Fruit fly (Drosophila melanogaster): ENCODE data around the gene CG10748.

CG10748 gene

DNA sequence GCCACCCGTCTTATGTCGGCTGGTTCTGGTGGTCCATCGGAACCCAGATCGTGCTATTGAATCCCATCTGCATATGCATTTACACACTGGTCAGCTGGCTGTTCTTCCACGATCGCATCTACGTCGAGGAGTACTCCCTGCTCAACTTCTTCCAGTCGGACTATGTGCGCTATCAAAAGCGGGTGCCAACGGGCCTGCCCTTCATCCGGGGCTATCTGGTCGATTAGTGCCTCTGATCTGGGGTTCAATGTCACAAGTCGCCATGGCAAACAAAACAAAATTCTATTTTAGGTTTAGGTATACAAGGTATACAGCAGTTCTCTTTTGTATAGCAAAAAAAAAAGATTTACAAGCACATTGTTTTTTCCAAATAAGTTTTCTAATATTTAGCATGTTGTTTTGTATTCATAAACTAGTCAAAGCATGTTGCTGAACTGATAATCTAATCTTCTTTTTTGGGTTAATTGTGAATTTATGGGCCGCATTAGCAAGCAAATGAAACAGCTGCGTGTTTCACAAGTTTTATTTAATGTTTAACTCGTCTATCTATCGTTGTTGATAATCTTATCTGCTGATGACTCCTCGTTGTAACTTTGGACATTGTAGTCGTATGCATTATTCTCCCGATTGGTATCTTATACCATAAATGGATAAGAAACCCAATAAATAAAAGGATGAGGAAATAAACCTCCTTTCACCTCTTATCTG lies 47.2 kb upstream of the CG10748 start (continued):
- TF ChIP-seq Dfd (GFP tag; optimal IDR thresholded peaks at IDR 0.05) (no peak), toy (GFP tag; IDR thresholded peaks at IDR 0.05) (no peak), hth (optimal IDR thresholded peaks at IDR 0.05) (no peak), fd96Cb (tag; optimal IDR thresholded peaks at IDR 0.05) (no peak), ftz-f1 (GFP tag; optimal IDR thresholded peaks at IDR 0.05) (peak; percentile 64), exex (tag; optimal IDR thresholded peaks at IDR 0.05) (peak; percentile 74), az2 (GFP tag; optimal IDR thresholded peaks at IDR 0.05) (no peak), CG15269 (tag; optimal IDR thresholded peaks at IDR 0.05) (no peak), CG34376 (GFP tag; optimal IDR thresholded peaks at IDR 0.05) (peak; percentile 88), her (GFP tag; optimal IDR thresholded peaks at IDR 0.05) (no peak), zfh1 (GFP tag; IDR thresholded peaks at IDR 0.05) (0 out of 3 replicates have a peak, but pooled peaks have one; percentile 10), Sox102F (GFP tag; optimal IDR thresholded peaks at IDR 0.05) (no peak), CG8478 (optimal IDR thresholded peaks at IDR 0.05) (no peak), CG6254 (GFP tag; optimal IDR thresholded peaks at IDR 0.05) (no peak), sqz (GFP tag; optimal IDR thresholded peaks at IDR 0.05) (no peak), stc (GFP tag; IDR thresholded peaks at IDR 0.05) (no peak), aop (GFP tag; IDR thresholded peaks at IDR 0.05) (no peak), eve (GFP tag; optimal IDR thresholded peaks at IDR 0.05) (peak in 1 of 2 experiments; percentile 78), mirr (GFP tag; optimal IDR thresholded peaks at IDR 0.05) (peak; percentile 25), CG31224 (GFP tag; IDR thresholded peaks at IDR 0.05) (no peak), abd-A (tag; optimal IDR thresholded peaks at IDR 0.05) (peak; percentile 40)

- TF ChIP-seq HHEX (GFP tag; optimal IDR thresholded peaks at IDR 0.05) (peak; percentile 80), insv (GFP tag; optimal IDR thresholded peaks at IDR 0.05) (peak in 1 of 2 experiments; percentile 45), lov (optimal IDR thresholded peaks at IDR 0.05) (no peak), lov (GFP tag; IDR thresholded peaks at IDR 0.05) (peak; percentile 91), Aef1 (GFP tag; IDR thresholded peaks at IDR 0.05) (peak; percentile 96), CG12299 (tag; optimal IDR thresholded peaks at IDR 0.05) (peak; percentile 94), bigmax (GFP tag; optimal IDR thresholded peaks at IDR 0.05) (peak; percentile 77), az2 (GFP tag; optimal IDR thresholded peaks at IDR 0.05) (peak; percentile 93), Tbp (GFP tag; optimal IDR thresholded peaks at IDR 0.05) (no peak), CG18011 (GFP tag; optimal IDR thresholded peaks at IDR 0.05) (peak; percentile 45), inv (GFP tag; IDR thresholded peaks at IDR 0.05; ENCODE audit: partially characterized antibody) (peak; percentile 65), dan (GFP tag; IDR thresholded peaks at IDR 0.05) (peak; percentile 80), CG12104 (GFP tag; optimal IDR thresholded peaks at IDR 0.05) (peak; percentile 72), CG1832 (GFP tag; optimal IDR thresholded peaks at IDR 0.05) (no peak), nerfin-1 (tag; optimal IDR thresholded peaks at IDR 0.05) (peak; percentile 79), fd96Cb (tag; optimal IDR thresholded peaks at IDR 0.05) (peak; percentile 87), CG2129 (GFP tag; IDR thresholded peaks at IDR 0.05; ENCODE audit: partially characterized antibody) (peak; percentile 28; the same call in 1 of the 2 replicates), Atf-2 (GFP tag; optimal IDR thresholded peaks at IDR 0.05) (peak; percentile 25), CG4424 (GFP tag; optimal IDR thresholded peaks at IDR 0.05) (peak; percentile 82), bab2 (GFP tag; optimal IDR thresholded peaks at IDR 0.05) (peak; percentile 36), CG7372 (GFP tag; IDR thresholded peaks at IDR 0.05) (peak; percentile 96), CG30020 (tag; optimal IDR thresholded peaks at IDR 0.05) (peak; percentile 71), CG5180 (GFP tag; optimal IDR thresholded peaks at IDR 0.05) (peak; percentile 55), tin (GFP tag; optimal IDR thresholded peaks at IDR 0.05) (peak; percentile 69), Hmx (GFP tag; optimal IDR thresholded peaks at IDR 0.05) (peak; percentile 34), Six4 (GFP tag; optimal IDR thresholded peaks at IDR 0.05) (peak; percentile 85), ac (GFP tag; optimal IDR thresholded peaks at IDR 0.05) (peak; percentile 23), Blimp-1 (GFP tag; optimal IDR thresholded peaks at IDR 0.05) (peak; percentile 84), Scr (GFP tag; IDR thresholded peaks at IDR 0.05; ENCODE audit: partially characterized antibody) (peak; percentile 85), exex (tag; optimal IDR thresholded peaks at IDR 0.05) (peak; percentile 63), stc (GFP tag; IDR thresholded peaks at IDR 0.05) (peak; percentile 96), CG12391 (tag; optimal IDR thresholded peaks at IDR 0.05) (peak; percentile 95)
These were observed 45.7 kb upstream of the CG10748 start, which contains the start of the genes mRpL20 and Icmt for dm6 chr3L:13017803-13018324. mRpL20 (minus strand) TSS chr3L:13017867. Icmt (plus strand) TSS chr3L:13018266.

Measured in whole organism, embryonic.